Worm (Caenorhabditis elegans) whole organism, young adult: Measurements from ENCODE around the gene srbc-16.

ENCODE experiments used
- T26A5.8 ChIP-seq: sonication (generic microtip); optimal IDR thresholded peaks from 2 replicates; lab custom pipeline; 2016; ENCODE audit warnings: missing genetic modification characterization, missing compliant biosample characterization
- Y79H2A.3 ChIP-seq: fragments of 200-800 bp; sonication (Bioruptor generic); conservative IDR thresholded peaks from 2 replicates; pipeline ENCODE4 v1.3.6; 2022; ENCODE audit warnings: missing genetic modification reagents, missing genetic modification characterization, missing compliant biosample characterization
- ama-1 ChIP-seq, 3 experiments: fragments of 150-350 bp in 1 of 3; sonication (generic microtip) in 2 of 3; optimal IDR thresholded peaks; 2 replicates each; lab custom pipeline; 2014 to 2018; ENCODE audit warnings: missing biosample characterization in 2 of 3, missing genetic modification characterization in 2 of 3, missing genetic modification reagents in 2 of 3
- attf-5 ChIP-seq: fragments of 200-800 bp; sonication (Bioruptor generic); optimal IDR thresholded peaks from 2 replicates; lab custom pipeline; 2018; ENCODE audit warnings: mild to moderate bottlenecking, missing genetic modification characterization, missing compliant biosample characterization
- ceh-27 ChIP-seq: fragments of 200-800 bp; sonication (Bioruptor generic); optimal IDR thresholded peaks from 2 replicates; lab custom pipeline; 2018; ENCODE audit warnings: mild to moderate bottlenecking, missing genetic modification characterization, moderate library complexity, missing compliant biosample characterization
- egl-44 ChIP-seq: fragments of 200-800 bp; sonication (Bioruptor generic); IDR thresholded peaks from 2 replicates; pipeline ENCODE4 v1.3.6; 2022; ENCODE audit warnings: missing genetic modification reagents, missing genetic modification characterization, missing compliant biosample characterization
- gei-17 ChIP-seq: fragments of 200-800 bp; sonication (Bioruptor generic); optimal IDR thresholded peaks from 2 replicates; lab custom pipeline; 2018; ENCODE audit warnings: mild to moderate bottlenecking, missing genetic modification characterization, missing compliant biosample characterization
- hmg-1.2 ChIP-seq: fragments of 200-800 bp; sonication (Bioruptor generic); IDR thresholded peaks from 2 replicates; pipeline ENCODE4 v1.3.6; 2022; ENCODE audit warnings: missing genetic modification reagents, missing genetic modification characterization, missing compliant biosample characterization
- hrde-1 ChIP-seq: sonication (generic microtip); optimal IDR thresholded peaks from 2 replicates; lab custom pipeline; 2016; ENCODE audit warnings: missing genetic modification characterization, mild to moderate bottlenecking, missing compliant biosample characterization, moderate library complexity, missing genotype, missing genetic modification reagents, borderline replicate concordance
- lsy-27 ChIP-seq: sonication (generic microtip); optimal IDR thresholded peaks from 2 replicates; lab custom pipeline; 2017; ENCODE audit warnings: missing genetic modification characterization, mild to moderate bottlenecking, missing compliant biosample characterization, antibody characterized with exemption, missing genotype, borderline replicate concordance; ENCODE audit not compliant: insufficient read depth
- madf-3 ChIP-seq: fragments of 200-800 bp; sonication (Bioruptor generic); IDR thresholded peaks from 2 replicates; pipeline ENCODE4 v1.3.6; 2022; ENCODE audit warnings: missing genetic modification reagents, missing genetic modification characterization, missing compliant biosample characterization
- zim-3 ChIP-seq: sonication (generic microtip); optimal IDR thresholded peaks from 2 replicates; lab custom pipeline; 2017; ENCODE audit warnings: mild to moderate bottlenecking, missing genetic modification characterization, moderate library complexity, missing compliant biosample characterization

DNA sequence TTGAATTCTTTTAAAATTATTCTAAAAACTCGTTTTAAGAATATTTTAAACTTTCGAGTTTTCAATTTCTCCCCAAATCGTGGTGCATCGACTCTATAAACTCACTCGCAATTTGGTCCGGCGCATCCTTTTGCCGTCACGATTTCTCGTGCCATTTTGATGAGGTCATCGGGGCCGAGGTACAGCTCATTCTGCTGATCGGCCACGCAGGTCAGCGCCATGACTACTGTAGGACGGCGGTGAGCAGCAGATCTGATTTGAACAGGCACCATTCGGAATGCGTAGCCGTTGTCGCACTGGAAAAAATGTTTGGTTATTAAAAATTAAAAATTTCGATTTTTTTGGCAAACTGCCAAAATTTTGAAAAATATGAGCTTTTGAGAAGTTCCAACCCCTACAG is 49.2 kb upstream of the srbc-16 start:
- TF ChIP-seq gei-17 (GFP tag; lab: Kevin White, UChicago) (no peak), attf-5 (GFP tag; lab: Kevin White, UChicago) (no peak), ceh-27 (no peak), T26A5.8 (tag; lab: Kevin White, UChicago) (no peak), egl-44 (GFP tag; lab: Robert Waterston, UW) (no peak), ama-1 (optimal IDR thresholded peaks at IDR 0.05; lab: Kevin White, UChicago) (no peak), ama-1 (GFP tag; optimal IDR thresholded peaks at IDR 0.05; lab: Kevin White, UChicago) (no peak), hrde-1 (tag; lab: Kevin White, UChicago) (no peak), zim-3 (no peak), Y79H2A.3 (GFP tag; lab: Robert Waterston, UW) (no peak), madf-3 (GFP tag; lab: Robert Waterston, UW) (no peak), hmg-1.2 (GFP tag; lab: Robert Waterston, UW) (no peak), lsy-27 (tag; lab: Kevin White, UChicago) (no peak)
